Fruit fly (Drosophila melanogaster): ENCODE results near the gene fid.

DNA sequence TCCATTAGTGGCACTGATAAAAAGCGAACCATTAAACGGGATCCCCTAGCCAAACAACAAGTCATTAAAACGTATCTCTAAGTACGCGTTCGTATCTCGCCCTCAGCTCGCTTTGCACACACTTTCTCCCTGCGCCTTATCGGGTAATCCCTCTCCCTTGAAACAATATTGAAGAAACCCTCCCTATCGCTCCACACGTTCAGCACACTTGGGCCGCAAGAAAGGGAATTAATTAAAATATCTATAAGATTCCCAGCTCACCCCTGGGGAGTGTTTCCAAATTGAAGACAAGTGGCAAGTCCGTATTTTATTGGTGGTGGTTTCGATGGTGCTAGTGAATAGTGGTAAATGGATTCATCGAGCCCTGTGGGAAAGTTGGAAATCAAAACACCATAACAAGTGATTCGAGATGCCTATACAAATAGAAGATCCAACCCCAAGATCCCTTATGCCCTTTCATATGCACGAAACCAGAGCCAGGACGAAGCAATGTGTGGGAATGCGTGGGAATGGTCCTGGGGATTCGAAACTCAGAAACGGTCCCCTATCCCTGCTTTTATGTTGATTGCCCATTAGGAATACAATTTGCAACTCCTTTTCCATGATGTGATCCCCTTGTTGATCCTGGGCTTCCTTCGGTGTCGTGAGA, 40.0 kb downstream of the fid start:
- no peak for TF ChIP-seq EcR (GFP tag; optimal IDR thresholded peaks at IDR 0.05)
- no peak for TF ChIP-seq Dll (optimal IDR thresholded peaks at IDR 0.05)
- TF ChIP-seq pan (optimal IDR thresholded peaks at IDR 0.05): no peak
- TF ChIP-seq psq (optimal IDR thresholded peaks at IDR 0.05): no peak
- no peak for TF ChIP-seq CG8478 (optimal IDR thresholded peaks at IDR 0.05)

Data from whole organism.